Worm (Caenorhabditis elegans): Measurements from ENCODE around the gene F17C8.9.
"Not testable (repeated sequence)": the region's sequence is repeated elsewhere in the genome, so short reads cannot be mapped to it uniquely, and the experiment has no call there.

The F17C8.9 gene

DNA sequence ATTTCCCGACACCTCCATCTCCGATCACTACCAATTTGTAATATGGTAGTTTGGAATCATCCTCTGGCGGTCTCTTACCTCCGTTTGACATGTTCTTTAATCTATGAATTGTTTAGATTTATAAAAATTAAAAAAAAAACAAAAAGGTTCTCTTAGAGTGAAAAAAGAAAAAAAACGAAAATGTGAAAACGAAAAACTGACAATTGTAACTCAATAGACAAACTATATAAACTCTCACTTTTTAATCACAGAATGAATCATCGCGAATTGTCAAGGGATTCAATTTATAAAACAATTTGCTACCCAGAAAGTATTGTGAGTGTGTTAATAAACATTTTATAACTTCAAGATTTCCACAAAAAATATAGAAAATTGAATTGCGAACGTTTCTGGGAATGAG is 5.8 kb downstream of the F17C8.9 start, which contains the start of gene ras-2:
Gene ras-2, minus strand, starts transcription at position 101 of the 400 bp plus-strand sequence.
- TF ChIP-seq sea-1 (GFP tag; conservative IDR thresholded peaks at IDR 0.05), result no peak
- no peak for TF ChIP-seq aly-1 (tag; optimal IDR thresholded peaks at IDR 0.05)
- no peak for TF ChIP-seq tra-4 (tag; optimal IDR thresholded peaks at IDR 0.05)
- TF ChIP-seq ets-7 (tag; optimal IDR thresholded peaks at IDR 0.05), result no peak
- no peak for TF ChIP-seq hmg-4 (GFP tag; optimal IDR thresholded peaks at IDR 0.05)
- no peak for TF ChIP-seq B0310.2 (tag; optimal IDR thresholded peaks at IDR 0.05)
- TF ChIP-seq tbx-37 (GFP tag; conservative IDR thresholded peaks at IDR 0.05), result no peak
- no peak for TF ChIP-seq tbx-11 (GFP tag; IDR thresholded peaks at IDR 0.05)
- no peak for TF ChIP-seq flt-1 (GFP tag; IDR thresholded peaks at IDR 0.05)
- no peak for TF ChIP-seq F13C5.2 (tag; optimal IDR thresholded peaks at IDR 0.05)
- no peak for TF ChIP-seq ceh-13 (GFP tag; optimal IDR thresholded peaks at IDR 0.05)
- no peak for TF ChIP-seq pes-1 (GFP tag; IDR thresholded peaks at IDR 0.05)
- TF ChIP-seq ama-1 (optimal IDR thresholded peaks at IDR 0.05), result no peak
- TF ChIP-seq ceh-36 (tag; optimal IDR thresholded peaks at IDR 0.05), result no peak
- TF ChIP-seq hnd-1 (tag; optimal IDR thresholded peaks at IDR 0.05), result no peak
- TF ChIP-seq hmbx-1 (tag; optimal IDR thresholded peaks at IDR 0.05), result no peak

DNA sequence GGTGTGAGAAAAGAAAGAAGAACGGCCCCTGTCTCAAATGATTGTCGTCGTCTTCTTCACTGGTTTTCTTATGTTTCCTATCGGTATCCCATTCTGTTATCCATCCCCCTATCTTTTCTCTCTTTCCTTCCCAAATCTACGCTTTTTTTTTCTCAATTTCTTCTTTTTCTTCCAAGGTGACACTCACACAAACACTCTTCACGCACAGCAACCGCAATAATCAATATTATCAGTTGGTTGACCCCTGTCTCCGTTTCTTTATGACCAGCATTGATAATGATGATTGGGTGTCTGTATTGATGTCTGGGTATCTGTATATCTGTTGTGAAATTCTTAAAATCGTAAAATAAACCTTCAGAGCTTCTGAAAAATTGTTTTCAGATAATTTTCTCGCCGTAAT is 6.7 kb downstream of the F17C8.9 start:
- TF ChIP-seq ceh-13 (GFP tag; optimal IDR thresholded peaks at IDR 0.05) (no peak), hnd-1 (tag; optimal IDR thresholded peaks at IDR 0.05) (no peak), aly-1 (tag; optimal IDR thresholded peaks at IDR 0.05) (no peak), scrt-1 (GFP tag; IDR thresholded peaks at IDR 0.05) (no peak), hmg-4 (GFP tag; optimal IDR thresholded peaks at IDR 0.05) (no peak), F13C5.2 (tag; optimal IDR thresholded peaks at IDR 0.05) (no peak), B0310.2 (tag; optimal IDR thresholded peaks at IDR 0.05) (no peak), ceh-36 (tag; optimal IDR thresholded peaks at IDR 0.05) (no peak), tra-4 (tag; optimal IDR thresholded peaks at IDR 0.05) (no peak), ama-1 (optimal IDR thresholded peaks at IDR 0.05) (no peak), sea-1 (GFP tag; conservative IDR thresholded peaks at IDR 0.05) (no peak), flt-1 (GFP tag; IDR thresholded peaks at IDR 0.05) (no peak), tbx-37 (GFP tag; conservative IDR thresholded peaks at IDR 0.05) (no peak), hmbx-1 (tag; optimal IDR thresholded peaks at IDR 0.05) (no peak), pes-1 (GFP tag; IDR thresholded peaks at IDR 0.05) (no peak), tbx-11 (GFP tag; IDR thresholded peaks at IDR 0.05) (no peak), ets-7 (tag; optimal IDR thresholded peaks at IDR 0.05) (no peak)

DNA sequence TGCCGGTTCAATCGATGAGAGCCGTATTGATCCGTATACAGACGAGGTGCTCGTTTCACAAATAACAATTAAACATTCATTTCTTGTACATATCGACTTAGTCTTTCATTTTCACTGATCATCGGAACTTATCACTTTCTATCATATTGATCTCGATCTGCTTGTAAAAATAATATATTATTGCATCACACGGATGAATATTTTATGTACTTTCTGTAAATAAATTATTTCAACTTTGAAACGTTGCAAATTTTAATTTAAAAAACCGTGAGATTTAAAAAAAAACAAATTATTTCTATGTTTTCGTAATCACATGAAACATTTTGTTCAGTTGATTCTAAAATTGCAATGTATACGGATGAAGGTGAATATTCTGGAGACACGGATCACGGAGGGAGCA is 8.5 kb downstream of the F17C8.9 start, which contains the start of gene twk-6:
Gene twk-6, plus strand, starts transcription at position 301 of the 400 bp plus-strand sequence.
- TF ChIP-seq ama-1 (optimal IDR thresholded peaks at IDR 0.05); ets-7 (tag; optimal IDR thresholded peaks at IDR 0.05); ceh-13 (GFP tag; optimal IDR thresholded peaks at IDR 0.05): not testable (repeated sequence)

DNA sequence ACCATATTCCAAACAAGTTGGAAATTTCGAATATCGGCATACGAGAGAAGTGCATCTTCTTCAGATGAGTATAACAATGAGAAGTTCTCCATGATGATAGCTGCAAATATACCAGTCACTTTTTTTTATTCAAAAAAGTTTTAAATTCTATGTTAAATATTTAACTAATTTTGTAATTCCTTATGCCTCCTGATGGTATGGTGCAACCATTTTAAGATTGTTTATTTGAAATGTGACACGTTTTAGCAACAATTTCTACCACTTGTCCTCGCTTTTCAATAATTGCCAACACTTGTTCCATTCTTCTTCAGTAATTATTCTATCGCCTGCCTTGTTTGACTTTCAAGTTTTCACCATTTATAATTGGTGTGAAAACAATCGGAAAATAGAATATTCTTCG is 11.8 kb downstream of the F17C8.9 start, which contains the start of gene F17C8.6:
Gene F17C8.6, minus strand, starts transcription at position 101 of the 400 bp plus-strand sequence.
- no peak for TF ChIP-seq flt-1 (GFP tag; IDR thresholded peaks at IDR 0.05)
- no peak for TF ChIP-seq hmg-4 (GFP tag; optimal IDR thresholded peaks at IDR 0.05)
- no peak for TF ChIP-seq ama-1 (optimal IDR thresholded peaks at IDR 0.05)
- TF ChIP-seq hnd-1 (tag; optimal IDR thresholded peaks at IDR 0.05), result no peak
- no peak for TF ChIP-seq sea-1 (GFP tag; conservative IDR thresholded peaks at IDR 0.05)
- TF ChIP-seq B0310.2 (tag; optimal IDR thresholded peaks at IDR 0.05), result no peak
- TF ChIP-seq scrt-1 (GFP tag; IDR thresholded peaks at IDR 0.05), result no peak
- no peak for TF ChIP-seq ceh-13 (GFP tag; optimal IDR thresholded peaks at IDR 0.05)
- TF ChIP-seq ceh-36 (tag; optimal IDR thresholded peaks at IDR 0.05), result no peak
- no peak for TF ChIP-seq tbx-11 (GFP tag; IDR thresholded peaks at IDR 0.05)
- no peak for TF ChIP-seq hmbx-1 (tag; optimal IDR thresholded peaks at IDR 0.05)
- no peak for TF ChIP-seq ets-7 (tag; optimal IDR thresholded peaks at IDR 0.05)
- no peak for TF ChIP-seq F13C5.2 (tag; optimal IDR thresholded peaks at IDR 0.05)
- TF ChIP-seq tra-4 (tag; optimal IDR thresholded peaks at IDR 0.05), result no peak
- TF ChIP-seq aly-1 (tag; optimal IDR thresholded peaks at IDR 0.05), result no peak
- TF ChIP-seq pes-1 (GFP tag; IDR thresholded peaks at IDR 0.05), result no peak
- TF ChIP-seq tbx-37 (GFP tag; conservative IDR thresholded peaks at IDR 0.05), result no peak

DNA sequence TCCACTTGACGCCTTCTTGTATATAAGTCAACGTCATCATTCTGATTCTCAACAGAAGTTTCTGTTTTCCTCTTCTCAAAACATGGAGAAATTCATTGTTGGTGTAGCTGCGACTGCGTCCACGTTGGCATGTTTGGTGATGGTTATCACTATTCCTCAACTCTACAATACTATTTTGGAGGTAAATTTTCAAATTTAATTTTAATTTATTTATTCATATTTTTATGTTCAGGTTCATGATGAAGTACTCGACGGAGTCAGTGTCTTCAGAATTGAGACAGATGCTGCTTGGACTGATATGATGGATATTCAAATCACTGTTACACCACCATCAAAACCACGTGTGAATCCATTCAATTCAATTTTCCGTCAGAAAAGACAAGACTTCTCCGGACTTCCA is 14.0 kb downstream of the F17C8.9 start, which contains the start of gene col-89:
Gene col-89, plus strand, starts transcription at position 19 of the 400 bp plus-strand sequence.
- TF ChIP-seq tbx-37 (GFP tag; conservative IDR thresholded peaks at IDR 0.05), result no peak
- no peak for TF ChIP-seq hmg-4 (GFP tag; optimal IDR thresholded peaks at IDR 0.05)
- TF ChIP-seq sea-1 (GFP tag; conservative IDR thresholded peaks at IDR 0.05), result no peak

DNA sequence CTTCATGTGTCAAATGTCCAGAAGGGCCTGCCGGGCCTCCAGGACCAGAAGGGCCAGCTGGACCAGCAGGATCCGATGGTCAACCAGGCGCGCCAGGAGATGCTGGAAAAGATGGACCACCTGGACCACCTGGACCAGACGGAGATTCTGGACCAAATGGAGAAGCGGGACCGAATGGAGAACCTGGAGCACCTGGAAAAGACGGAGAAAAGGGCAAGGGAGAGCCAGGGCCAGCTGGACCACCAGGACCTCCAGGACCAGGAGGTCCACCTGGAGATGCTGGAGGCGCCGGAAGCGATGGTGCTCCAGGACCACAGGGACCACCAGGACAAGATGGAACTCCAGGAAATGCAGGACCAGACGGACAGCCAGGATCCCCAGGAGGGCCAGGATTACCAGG is 14.5 kb downstream of the F17C8.9 start:
- TF ChIP-seq flt-1 (GFP tag; IDR thresholded peaks at IDR 0.05) (no peak), hmbx-1 (tag; optimal IDR thresholded peaks at IDR 0.05) (no peak), ama-1 (optimal IDR thresholded peaks at IDR 0.05) (no peak)

DNA sequence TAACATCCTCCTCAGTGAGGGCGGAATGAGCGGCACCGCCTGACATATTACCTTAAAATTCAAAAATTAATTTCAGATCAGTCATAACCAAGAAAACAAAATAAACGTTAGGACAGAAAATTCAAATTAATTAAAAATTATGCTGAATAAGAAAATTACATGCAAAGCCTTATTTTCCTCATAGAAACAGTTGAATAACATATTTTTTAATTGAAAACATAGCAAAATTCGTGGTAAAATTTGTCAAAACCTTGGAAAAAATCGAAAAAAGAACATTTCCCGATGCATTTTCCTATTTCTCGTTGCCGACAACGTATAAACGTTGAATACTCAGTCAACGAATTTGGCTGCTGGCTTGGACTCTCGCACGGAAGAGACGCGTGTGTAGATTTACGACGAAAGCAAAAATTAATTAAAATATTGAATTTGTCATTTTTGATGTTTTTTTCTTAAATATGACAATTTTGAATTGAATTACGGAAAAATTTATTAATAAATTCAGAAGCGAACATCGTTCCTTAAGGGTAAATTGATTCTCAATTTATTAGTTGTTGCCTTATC is 19.9 kb downstream of the F17C8.9 start, which contains the start of the genes rps-0 and rbg-3:
Gene rps-0, minus strand, starts transcription at position 51 of the 561 bp plus-strand sequence.
Gene rbg-3, plus strand, starts transcription at position 424 of the 561 bp plus-strand sequence.
- TF ChIP-seq hmg-4 (GFP tag; optimal IDR thresholded peaks at IDR 0.05) (no peak), F13C5.2 (tag; optimal IDR thresholded peaks at IDR 0.05) (peak; percentile 80), B0310.2 (tag; optimal IDR thresholded peaks at IDR 0.05) (no peak), sea-1 (GFP tag; conservative IDR thresholded peaks at IDR 0.05) (no peak), tra-4 (tag; optimal IDR thresholded peaks at IDR 0.05) (no peak), pes-1 (GFP tag; IDR thresholded peaks at IDR 0.05) (no peak), aly-1 (tag; optimal IDR thresholded peaks at IDR 0.05) (no peak)

DNA sequence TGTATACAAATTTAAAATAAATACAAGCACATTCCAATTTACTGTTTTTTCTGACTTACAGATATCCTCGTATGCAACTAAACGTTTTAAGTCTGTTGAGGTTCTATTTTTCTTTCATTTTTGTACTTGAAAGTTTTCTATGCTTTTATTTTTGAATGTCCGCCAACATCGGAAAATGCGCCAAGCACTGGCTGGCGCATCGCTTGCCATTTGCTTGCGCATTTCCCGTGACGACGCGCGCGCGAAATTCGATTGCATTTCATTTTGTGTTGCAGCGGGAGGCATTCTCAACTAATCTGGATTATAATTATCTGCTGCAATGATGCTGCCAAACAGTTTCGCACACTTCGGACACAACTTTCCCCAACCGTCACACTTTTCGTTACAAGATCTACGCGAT is 22.8 kb downstream of the F17C8.9 start, which contains the start of gene fbxl-2:
Gene fbxl-2, plus strand, starts transcription at position 278 of the 400 bp plus-strand sequence.
- TF ChIP-seq B0310.2 (tag; optimal IDR thresholded peaks at IDR 0.05), result peak; percentile 34
- peak; percentile 40 for TF ChIP-seq hnd-1 (tag; optimal IDR thresholded peaks at IDR 0.05)
- TF ChIP-seq hmg-4 (GFP tag; optimal IDR thresholded peaks at IDR 0.05), result peak; percentile 71
- TF ChIP-seq tra-4 (tag; optimal IDR thresholded peaks at IDR 0.05), result no peak
- TF ChIP-seq F13C5.2 (tag; optimal IDR thresholded peaks at IDR 0.05), result peak; percentile 94
- peak; percentile 10 for TF ChIP-seq ets-7 (tag; optimal IDR thresholded peaks at IDR 0.05)
- TF ChIP-seq ceh-36 (tag; optimal IDR thresholded peaks at IDR 0.05), result peak; percentile 56
- peak; percentile 56; the same call in 1 of the 2 replicates for TF ChIP-seq tbx-11 (GFP tag; IDR thresholded peaks at IDR 0.05)
- no peak for TF ChIP-seq ceh-13 (GFP tag; optimal IDR thresholded peaks at IDR 0.05)
- TF ChIP-seq flt-1 (GFP tag; IDR thresholded peaks at IDR 0.05), result peak; percentile 80; the same call in 1 of the 2 replicates
- TF ChIP-seq scrt-1 (GFP tag; IDR thresholded peaks at IDR 0.05), result 0 out of 2 replicates have a peak, but pooled peaks have one; percentile 65
- TF ChIP-seq tbx-37 (GFP tag; conservative IDR thresholded peaks at IDR 0.05), result no peak
- peak; percentile 44; the same call in 1 of the 2 replicates for TF ChIP-seq sea-1 (GFP tag; conservative IDR thresholded peaks at IDR 0.05)
